Worm (Caenorhabditis elegans): Measurements from ENCODE around the gene Y59H11AR.4.

Y59H11AR.4 gene

DNA sequence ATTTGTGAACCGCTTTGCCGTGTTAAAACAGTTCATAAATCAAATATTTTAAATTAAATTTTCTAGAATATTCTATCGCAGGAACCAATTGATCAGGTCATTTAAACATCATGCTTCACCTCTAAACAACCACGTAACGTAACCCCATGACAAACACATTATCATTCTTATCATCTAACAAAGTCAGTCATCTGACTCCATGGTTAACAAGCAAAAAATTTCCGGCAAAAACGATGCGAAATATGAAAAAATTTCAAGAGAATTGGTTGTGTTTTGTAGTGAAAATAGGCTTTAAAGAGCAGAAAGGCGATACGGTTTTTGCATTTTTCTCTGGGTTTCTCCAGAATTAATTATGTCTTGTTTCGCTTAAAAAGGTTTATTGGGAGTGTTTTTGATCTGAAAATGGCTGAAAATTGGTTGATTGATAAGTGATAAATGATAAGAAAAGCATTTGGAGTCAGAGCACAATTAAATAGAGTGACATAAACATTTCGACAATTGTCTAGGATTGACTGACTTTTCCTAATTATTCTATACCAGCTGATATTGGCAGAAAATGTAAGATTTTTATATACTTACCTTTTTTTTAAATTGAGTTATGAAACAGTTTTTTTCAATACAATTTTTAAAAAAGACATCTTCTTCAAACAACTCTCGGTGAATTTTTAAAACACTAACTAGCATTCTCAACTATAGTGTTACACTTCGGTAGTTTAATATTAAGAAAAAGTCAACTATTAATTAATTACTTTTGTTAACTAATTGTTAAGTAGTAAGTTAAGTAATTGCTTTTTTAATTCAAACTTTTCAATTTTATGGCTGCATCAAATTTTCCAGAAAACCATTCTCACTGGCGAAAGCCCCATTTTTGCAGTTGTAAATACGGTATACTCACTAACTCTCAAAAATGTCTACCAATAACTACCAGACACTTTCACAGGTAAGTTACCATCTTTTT is 15.2 kb downstream of the Y59H11AR.4 start, which contains the start of gene catp-7:
Gene catp-7, plus strand, starts transcription at position 908 of the 958 bp plus-strand sequence.
- no peak for TF ChIP-seq ztf-11 (tag; optimal IDR thresholded peaks at IDR 0.05)
- TF ChIP-seq fos-1 (tag; optimal IDR thresholded peaks at IDR 0.05), result no peak
- no peak; the same call in 1 of the 2 replicates for TF ChIP-seq php-3 (GFP tag; IDR thresholded peaks at IDR 0.05)
- TF ChIP-seq zip-11 (GFP tag; IDR thresholded peaks at IDR 0.05), result no peak
- no peak for TF ChIP-seq unc-130 (GFP tag; optimal IDR thresholded peaks at IDR 0.05)
- TF ChIP-seq rbr-2 (tag; optimal IDR thresholded peaks at IDR 0.05), result no peak
- no peak for TF ChIP-seq mxl-3 (GFP tag; optimal IDR thresholded peaks at IDR 0.05)
- no peak for TF ChIP-seq nhr-42 (GFP tag; IDR thresholded peaks at IDR 0.05)
- TF ChIP-seq hmg-1.1 (GFP tag; IDR thresholded peaks at IDR 0.05), result no peak
- no peak for TF ChIP-seq Y75B8A.6 (GFP tag; IDR thresholded peaks at IDR 0.05)
- TF ChIP-seq F49E8.2 (tag; optimal IDR thresholded peaks at IDR 0.05; ENCODE audit: borderline replicate concordance), result no peak
- no peak for TF ChIP-seq F10B5.3 (tag; optimal IDR thresholded peaks at IDR 0.05)
- TF ChIP-seq lin-13 (GFP tag; optimal IDR thresholded peaks at IDR 0.05), result no peak
- TF ChIP-seq zag-1 (tag; optimal IDR thresholded peaks at IDR 0.05), result no peak
- TF ChIP-seq snpc-1.2 (GFP tag; IDR thresholded peaks at IDR 0.05), result no peak
- peak; percentile 94 for TF ChIP-seq nhr-28 (tag; optimal IDR thresholded peaks at IDR 0.05)
- no peak for TF ChIP-seq nhr-41 (GFP tag; IDR thresholded peaks at IDR 0.05)
- TF ChIP-seq madf-9 (GFP tag; conservative IDR thresholded peaks at IDR 0.05), result no peak
- 0 out of 2 replicates have a peak, but pooled peaks have one; percentile 6 for TF ChIP-seq tra-1 (GFP tag; IDR thresholded peaks at IDR 0.05)
- TF ChIP-seq ceh-82 (tag; optimal IDR thresholded peaks at IDR 0.05), result no peak
- TF ChIP-seq sdz-12 (GFP tag; optimal IDR thresholded peaks at IDR 0.05), result no peak
- TF ChIP-seq nhr-77 (tag; optimal IDR thresholded peaks at IDR 0.05), result peak; percentile 1
- TF ChIP-seq duxl-1 (tag; optimal IDR thresholded peaks at IDR 0.05; ENCODE audit: poor library complexity), result no peak
- no peak for TF ChIP-seq ces-1 (GFP tag; optimal IDR thresholded peaks at IDR 0.05)
- TF ChIP-seq ZK337.2 (GFP tag; IDR thresholded peaks at IDR 0.05), result no peak
- no peak for TF ChIP-seq mdt-29 (GFP tag; IDR thresholded peaks at IDR 0.05)
- no peak for TF ChIP-seq dmd-9 (GFP tag; IDR thresholded peaks at IDR 0.05)
- no peak for TF ChIP-seq F44E2.7 (GFP tag; IDR thresholded peaks at IDR 0.05)
- peak; percentile 39 for TF ChIP-seq nhr-48 (tag; optimal IDR thresholded peaks at IDR 0.05)
- no peak for TF ChIP-seq lin-39 (tag; optimal IDR thresholded peaks at IDR 0.05)
- no peak for TF ChIP-seq tag-97 (GFP tag; IDR thresholded peaks at IDR 0.05)
- TF ChIP-seq unc-39 (tag; optimal IDR thresholded peaks at IDR 0.05), result no peak
- no peak for TF ChIP-seq F37D6.2 (tag; optimal IDR thresholded peaks at IDR 0.05)
- TF ChIP-seq T20F7.1 (GFP tag; optimal IDR thresholded peaks at IDR 0.05), result peak; percentile 36
- TF ChIP-seq nhr-6 (tag; optimal IDR thresholded peaks at IDR 0.05), result no peak
- peak; percentile 58 for TF ChIP-seq nhr-102 (tag; optimal IDR thresholded peaks at IDR 0.05)
- no peak for TF ChIP-seq lim-7 (GFP tag; IDR thresholded peaks at IDR 0.05)
- TF ChIP-seq nhr-10 (tag; optimal IDR thresholded peaks at IDR 0.05), result peak; percentile 74
- no peak for TF ChIP-seq ceh-32 (tag; optimal IDR thresholded peaks at IDR 0.05; ENCODE audit: poor library complexity)
- TF ChIP-seq gei-8 (GFP tag; optimal IDR thresholded peaks at IDR 0.05), result no peak
- TF ChIP-seq daf-12 (tag; optimal IDR thresholded peaks at IDR 0.05), result no peak
- no peak for TF ChIP-seq nhr-11 (tag; optimal IDR thresholded peaks at IDR 0.05)
- TF ChIP-seq ceh-28 (tag; optimal IDR thresholded peaks at IDR 0.05), result no peak
- no peak for TF ChIP-seq egl-27 (tag; optimal IDR thresholded peaks at IDR 0.05)
- TF ChIP-seq aha-1 (tag), result peak; percentile 38
- no peak for TF ChIP-seq madf-5 (GFP tag; IDR thresholded peaks at IDR 0.05)
- TF ChIP-seq nhr-76 (tag; optimal IDR thresholded peaks at IDR 0.05), result no peak
- TF ChIP-seq vab-7 (GFP tag; IDR thresholded peaks at IDR 0.05), result no peak
- TF ChIP-seq hlh-11 (tag; optimal IDR thresholded peaks at IDR 0.05), result peak; percentile 77
- peak; percentile 65 for TF ChIP-seq pqm-1 (tag; optimal IDR thresholded peaks at IDR 0.05)
- TF ChIP-seq aly-2 (tag; optimal IDR thresholded peaks at IDR 0.05), result no peak

Measured in whole organism, L4 larva.